Fruit fly (Drosophila melanogaster): ENCODE data around the gene CG14257.

- TF ChIP-seq CG3163 (GFP tag; optimal IDR thresholded peaks at IDR 0.05), result no peak
- no peak for TF ChIP-seq br (optimal IDR thresholded peaks at IDR 0.05)
- no peak for TF ChIP-seq CTCF (GFP tag; optimal IDR thresholded peaks at IDR 0.05)
- no peak for TF ChIP-seq CG17612 (GFP tag; IDR thresholded peaks at IDR 0.05)
- no peak for TF ChIP-seq TFAM (GFP tag; optimal IDR thresholded peaks at IDR 0.05)
- TF ChIP-seq Dbx (GFP tag; IDR thresholded peaks at IDR 0.05), result no peak
- no peak for TF ChIP-seq CG17568 (GFP tag; optimal IDR thresholded peaks at IDR 0.05)
- TF ChIP-seq Mes4 (GFP tag; optimal IDR thresholded peaks at IDR 0.05), result no peak
- no peak for TF ChIP-seq emc (GFP tag; optimal IDR thresholded peaks at IDR 0.05)
- no peak for TF ChIP-seq CG16815 (GFP tag; optimal IDR thresholded peaks at IDR 0.05)
These were observed 53.1 kb downstream of the CG14257 start for dm6 chr3R:27128723-27129122.

All from whole organism, embryonic.